Worm (Caenorhabditis elegans): Measurements from ENCODE around the gene acs-11.

acs-11 gene

DNA sequence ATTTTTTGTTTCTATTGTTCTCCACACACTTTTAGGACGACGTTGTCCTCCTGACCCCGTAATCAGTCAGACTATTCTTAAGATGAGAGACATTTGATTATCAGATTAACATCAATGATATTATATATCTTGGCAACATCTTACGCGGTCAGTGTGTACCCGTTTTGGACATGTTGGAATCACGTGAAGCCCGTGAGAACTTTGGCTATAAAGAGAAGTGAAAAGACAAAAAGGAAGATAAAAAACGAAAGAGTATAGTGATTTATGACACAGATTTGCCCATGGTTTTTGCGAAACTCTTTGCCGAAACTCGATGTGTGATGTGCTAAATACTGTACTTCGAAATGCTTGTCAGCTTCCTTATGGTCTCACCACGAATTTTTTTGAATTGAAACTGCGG, 3.3 kb downstream of the acs-11 start:
- TF ChIP-seq nhr-25 (tag; optimal IDR thresholded peaks at IDR 0.05), result peak; percentile 80
- TF ChIP-seq lin-11 (tag; optimal IDR thresholded peaks at IDR 0.05), result no peak
- TF ChIP-seq ama-1 (optimal IDR thresholded peaks at IDR 0.05), result no peak
- TF ChIP-seq elt-1 (tag; optimal IDR thresholded peaks at IDR 0.05), result no peak
- no peak for TF ChIP-seq ceh-16 (tag; optimal IDR thresholded peaks at IDR 0.05)
- no peak for TF ChIP-seq nhr-77 (tag; optimal IDR thresholded peaks at IDR 0.05)
- TF ChIP-seq ztf-4 (tag; optimal IDR thresholded peaks at IDR 0.05), result peak; percentile 50
- no peak for TF ChIP-seq ztf-1 (GFP tag; conservative IDR thresholded peaks at IDR 0.05)
- no peak for TF ChIP-seq dmd-4 (tag; optimal IDR thresholded peaks at IDR 0.05)
- TF ChIP-seq nhr-12 (tag; optimal IDR thresholded peaks at IDR 0.05), result no peak
- TF ChIP-seq nhr-237 (tag; optimal IDR thresholded peaks at IDR 0.05), result no peak
- no peak for TF ChIP-seq mbf-1 (tag; optimal IDR thresholded peaks at IDR 0.05)
- TF ChIP-seq sma-9 (GFP tag; optimal IDR thresholded peaks at IDR 0.05), result peak; percentile 96
- peak; percentile 3 for TF ChIP-seq sma-9 (tag; optimal IDR thresholded peaks at IDR 0.05)
- peak; percentile 44 for TF ChIP-seq crh-2 (tag; optimal IDR thresholded peaks at IDR 0.05)
- peak; percentile 39 for TF ChIP-seq fos-1 (tag; optimal IDR thresholded peaks at IDR 0.05)
- peak in 1 of 2 experiments; percentile 2 for TF ChIP-seq mdl-1 (tag; optimal IDR thresholded peaks at IDR 0.05)
- TF ChIP-seq peb-1 (tag; optimal IDR thresholded peaks at IDR 0.05), result no peak
- no peak for TF ChIP-seq R02D3.7 (tag; optimal IDR thresholded peaks at IDR 0.05)
- TF ChIP-seq lin-39 (tag; optimal IDR thresholded peaks at IDR 0.05), result no peak
- TF ChIP-seq elt-3 (tag; optimal IDR thresholded peaks at IDR 0.05), result no peak
- no peak for TF ChIP-seq F13H6.1 (tag; optimal IDR thresholded peaks at IDR 0.05)
- TF ChIP-seq ztf-11 (tag; optimal IDR thresholded peaks at IDR 0.05), result no peak
- no peak for TF ChIP-seq aly-2 (tag; optimal IDR thresholded peaks at IDR 0.05)
- no peak for TF ChIP-seq nhr-6 (tag; optimal IDR thresholded peaks at IDR 0.05)
- TF ChIP-seq mab-5 (tag; optimal IDR thresholded peaks at IDR 0.05), result no peak
- TF ChIP-seq C34F6.9 (tag; optimal IDR thresholded peaks at IDR 0.05), result no peak
- TF ChIP-seq unc-55 (GFP tag; optimal IDR thresholded peaks at IDR 0.05), result no peak
- no peak for TF ChIP-seq nhr-10 (tag; optimal IDR thresholded peaks at IDR 0.05)
- TF ChIP-seq skn-1 (tag; optimal IDR thresholded peaks at IDR 0.05), result no peak
- peak; percentile 43 for TF ChIP-seq nhr-11 (tag; optimal IDR thresholded peaks at IDR 0.05)
- TF ChIP-seq nhr-129 (tag; optimal IDR thresholded peaks at IDR 0.05), result peak; percentile 13
- peak; percentile 90 for TF ChIP-seq nhr-21 (tag; optimal IDR thresholded peaks at IDR 0.05)
- no peak for TF ChIP-seq alr-1 (tag; optimal IDR thresholded peaks at IDR 0.05)
- TF ChIP-seq blmp-1 (tag; optimal IDR thresholded peaks at IDR 0.05; ENCODE audit: insufficient read depth), result peak; percentile 88
- TF ChIP-seq unc-39 (tag; optimal IDR thresholded peaks at IDR 0.05), result no peak
- TF ChIP-seq ceh-82 (tag; optimal IDR thresholded peaks at IDR 0.05), result no peak
- no peak for TF ChIP-seq ZK546.5 (tag; optimal IDR thresholded peaks at IDR 0.05)
- no peak for TF ChIP-seq Y55F3AM.14 (GFP tag; optimal IDR thresholded peaks at IDR 0.05)
- peak; percentile 78 for TF ChIP-seq egl-27 (tag; optimal IDR thresholded peaks at IDR 0.05)
- no peak for TF ChIP-seq sem-4 (tag; optimal IDR thresholded peaks at IDR 0.05)
- no peak for TF ChIP-seq snpc-4 (tag; optimal IDR thresholded peaks at IDR 0.05)
- no peak for TF ChIP-seq unc-62 (GFP tag; optimal IDR thresholded peaks at IDR 0.05)
- peak in 1 of 2 experiments; percentile 37 for TF ChIP-seq lsy-2 (tag; optimal IDR thresholded peaks at IDR 0.05)
- TF ChIP-seq sma-3 (GFP tag; optimal IDR thresholded peaks at IDR 0.05), result peak; percentile 85
- no peak for TF ChIP-seq zag-1 (tag; optimal IDR thresholded peaks at IDR 0.05)
- no peak for TF ChIP-seq lin-13 (GFP tag; optimal IDR thresholded peaks at IDR 0.05)
- TF ChIP-seq gmeb-1 (tag; optimal IDR thresholded peaks at IDR 0.05), result peak; percentile 33
- no peak for TF ChIP-seq nhr-23 (tag; optimal IDR thresholded peaks at IDR 0.05)
